Fruit fly (Drosophila melanogaster): ENCODE measurements around the gene CG31869.
A peak's percentile ranks its signal among the peaks of the same experiment; 100 is the strongest.

Gene CG31869

DNA sequence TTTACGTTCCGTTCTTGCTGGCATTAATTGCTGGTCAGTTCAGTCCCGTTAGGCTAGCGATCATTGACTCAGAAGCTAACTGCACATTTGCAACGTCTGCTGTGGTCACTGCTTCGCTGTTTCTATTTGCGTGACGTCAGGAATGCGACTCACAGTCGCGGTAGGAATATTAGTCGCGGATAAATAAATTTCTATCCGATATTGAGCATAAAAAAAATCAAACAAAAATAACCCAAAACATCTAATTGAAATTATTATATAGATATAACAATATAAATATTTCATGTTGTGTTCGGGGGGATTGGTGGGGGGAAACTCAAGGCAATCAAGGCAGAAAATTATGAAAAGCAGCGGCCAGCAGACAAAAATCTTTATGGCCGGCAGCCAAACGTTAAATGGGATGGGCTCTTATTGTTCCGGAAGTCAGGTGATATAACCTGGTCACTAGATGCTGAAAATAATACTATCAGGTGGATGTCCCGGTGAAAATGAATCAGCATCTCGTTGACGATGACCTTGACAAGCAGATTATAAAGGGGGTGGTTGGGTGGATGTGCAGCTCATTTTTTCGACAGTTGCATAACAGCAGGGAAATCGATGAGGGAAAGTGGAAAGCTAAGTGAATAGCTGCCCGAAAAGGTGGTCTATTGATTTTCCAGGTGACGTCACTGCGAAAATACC lies 48.7 kb upstream of the CG31869 start, which contains the start of gene SmydA-3 (continued):
- TF ChIP-seq CG10462 (GFP tag; optimal IDR thresholded peaks at IDR 0.05) = no peak
- TF ChIP-seq bcd (GFP tag; optimal IDR thresholded peaks at IDR 0.05) = no peak
- TF ChIP-seq CG8388 (GFP tag; optimal IDR thresholded peaks at IDR 0.05) = peak; percentile 2
- peak; percentile 33; the same call in 1 of the 2 replicates for TF ChIP-seq Xrp1 (GFP tag; IDR thresholded peaks at IDR 0.05)
- TF ChIP-seq Hr51 (GFP tag; optimal IDR thresholded peaks at IDR 0.05) = no peak
- TF ChIP-seq Dp (GFP tag; optimal IDR thresholded peaks at IDR 0.05) = no peak
- TF ChIP-seq CG30431 (GFP tag; optimal IDR thresholded peaks at IDR 0.05) = no peak
- TF ChIP-seq CG1529 (GFP tag; optimal IDR thresholded peaks at IDR 0.05) = no peak
- no peak for TF ChIP-seq CG32772 (GFP tag; IDR thresholded peaks at IDR 0.05)
- no peak for TF ChIP-seq Aef1 (GFP tag; IDR thresholded peaks at IDR 0.05)
- no peak for TF ChIP-seq CHES-1-like (GFP tag; optimal IDR thresholded peaks at IDR 0.05)
- no peak for TF ChIP-seq CG11398 (GFP tag; optimal IDR thresholded peaks at IDR 0.05)
- no peak for TF ChIP-seq CG10565 (GFP tag; optimal IDR thresholded peaks at IDR 0.05)
- no peak for TF ChIP-seq zf30C (GFP tag; optimal IDR thresholded peaks at IDR 0.05)
- TF ChIP-seq trh (GFP tag; optimal IDR thresholded peaks at IDR 0.05) = no peak
- TF ChIP-seq CG2875 (GFP tag; optimal IDR thresholded peaks at IDR 0.05) = no peak
- TF ChIP-seq CG1602 (GFP tag; optimal IDR thresholded peaks at IDR 0.05) = no peak
- TF ChIP-seq Myb (GFP tag; optimal IDR thresholded peaks at IDR 0.05) = no peak
- TF ChIP-seq CG15514 (GFP tag; optimal IDR thresholded peaks at IDR 0.05) = peak; percentile 14
- TF ChIP-seq klu (GFP tag; IDR thresholded peaks at IDR 0.05) = no peak
- 0 out of 3 replicates have a peak, but pooled peaks have one; percentile 9 for TF ChIP-seq CG11093 (GFP tag; IDR thresholded peaks at IDR 0.05)
- no peak for TF ChIP-seq grn (GFP tag; optimal IDR thresholded peaks at IDR 0.05)
- TF ChIP-seq danr (GFP tag; IDR thresholded peaks at IDR 0.05) = no peak
- no peak for TF ChIP-seq CG8290 (GFP tag; optimal IDR thresholded peaks at IDR 0.05)
- no peak for TF ChIP-seq CG8290 (tag; optimal IDR thresholded peaks at IDR 0.05)
- TF ChIP-seq pnt (GFP tag; optimal IDR thresholded peaks at IDR 0.05) = no peak
- TF ChIP-seq Deaf1 (tag; optimal IDR thresholded peaks at IDR 0.05) = no peak
- TF ChIP-seq al (GFP tag; IDR thresholded peaks at IDR 0.05) = no peak
- no peak for TF ChIP-seq dm (GFP tag; optimal IDR thresholded peaks at IDR 0.05)
- no peak for TF ChIP-seq br (optimal IDR thresholded peaks at IDR 0.05)
- no peak for TF ChIP-seq z (GFP tag; IDR thresholded peaks at IDR 0.05)
- no peak for TF ChIP-seq Dref (GFP tag; IDR thresholded peaks at IDR 0.05)
- TF ChIP-seq HLH3B (GFP tag; IDR thresholded peaks at IDR 0.05) = 0 out of 2 replicates have a peak, but pooled peaks have one; percentile 14
- peak; percentile 14; the same call in 1 of the 3 replicates for TF ChIP-seq dysf (GFP tag; IDR thresholded peaks at IDR 0.05)
- TF ChIP-seq Opbp (GFP tag; IDR thresholded peaks at IDR 0.05; ENCODE audit: partially characterized antibody) = no peak
- no peak for TF ChIP-seq Optix (GFP tag; IDR thresholded peaks at IDR 0.05)
- 0 out of 2 replicates have a peak, but pooled peaks have one; percentile 30 for TF ChIP-seq crol (GFP tag; IDR thresholded peaks at IDR 0.05)
- no peak for TF ChIP-seq CG4707 (GFP tag; optimal IDR thresholded peaks at IDR 0.05)
- no peak for TF ChIP-seq ken (GFP tag; IDR thresholded peaks at IDR 0.05)
- TF ChIP-seq gcm (GFP tag; optimal IDR thresholded peaks at IDR 0.05) = no peak
- TF ChIP-seq CG3726 (GFP tag; IDR thresholded peaks at IDR 0.05) = 0 out of 3 replicates have a peak, but pooled peaks have one; percentile 30
- TF ChIP-seq pzg (GFP tag; optimal IDR thresholded peaks at IDR 0.05) = no peak
- no peak for TF ChIP-seq GATAe (GFP tag; conservative IDR thresholded peaks at IDR 0.05)
- no peak for TF ChIP-seq HLH54F (GFP tag; optimal IDR thresholded peaks at IDR 0.05)
- no peak for TF ChIP-seq CG6272 (GFP tag; IDR thresholded peaks at IDR 0.05)
- TF ChIP-seq gem (tag; optimal IDR thresholded peaks at IDR 0.05) = no peak
- TF ChIP-seq Hsf (GFP tag; optimal IDR thresholded peaks at IDR 0.05) = no peak
- TF ChIP-seq CG3163 (GFP tag; optimal IDR thresholded peaks at IDR 0.05) = no peak
- TF ChIP-seq Neu2 (GFP tag; optimal IDR thresholded peaks at IDR 0.05; ENCODE audit: borderline replicate concordance) = no peak
- no peak; the same call in 2 of the 3 replicates for TF ChIP-seq B-H1 (GFP tag; IDR thresholded peaks at IDR 0.05)
- TF ChIP-seq CG7745 (tag; optimal IDR thresholded peaks at IDR 0.05) = no peak
- peak; percentile 44; the same call in 1 of the 2 replicates for TF ChIP-seq slbo (GFP tag; IDR thresholded peaks at IDR 0.05)
